Worm (Caenorhabditis elegans) whole organism, midembryonic: ENCODE results near the gene set-8.

Experiments used
- flt-1 ChIP-seq: fragments of 200-800 bp; sonication (Bioruptor generic); IDR thresholded peaks from 2 replicates; pipeline ENCODE4 v1.3.6; 2022; ENCODE audit warnings: missing genetic modification characterization, missing compliant biosample characterization
- ztf-29 ChIP-seq: fragments of 200-800 bp; sonication (Bioruptor generic); IDR thresholded peaks from 2 replicates; pipeline ENCODE4 v1.3.6; 2022; ENCODE audit warnings: missing genetic modification reagents, missing genetic modification characterization, missing compliant biosample characterization

DNA sequence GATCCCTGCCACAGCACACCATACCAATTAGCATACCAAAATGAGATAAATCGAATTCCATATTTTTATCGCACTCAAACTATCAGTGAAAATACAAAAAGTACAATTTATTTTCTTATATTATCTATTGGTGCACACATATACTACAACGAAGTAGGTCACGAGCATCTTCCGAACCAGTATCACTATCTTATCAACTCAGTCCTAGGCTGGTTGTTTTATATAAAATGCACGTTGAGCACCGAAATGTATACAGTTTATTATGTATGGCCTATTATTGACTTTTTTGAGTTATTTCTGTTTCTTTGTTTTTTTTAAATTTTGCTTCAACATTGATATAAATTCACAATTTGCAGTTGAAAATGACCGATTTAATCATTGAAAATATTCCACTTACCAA lies 30.8 kb upstream of the set-8 start, which contains the start of gene C29F7.2:
- no peak for TF ChIP-seq flt-1 (GFP tag; lab: Robert Waterston, UW)
- TF ChIP-seq ztf-29 (GFP tag; lab: Robert Waterston, UW) = no peak
